Worm (Caenorhabditis elegans): ENCODE data around the gene T19H12.2.

DNA sequence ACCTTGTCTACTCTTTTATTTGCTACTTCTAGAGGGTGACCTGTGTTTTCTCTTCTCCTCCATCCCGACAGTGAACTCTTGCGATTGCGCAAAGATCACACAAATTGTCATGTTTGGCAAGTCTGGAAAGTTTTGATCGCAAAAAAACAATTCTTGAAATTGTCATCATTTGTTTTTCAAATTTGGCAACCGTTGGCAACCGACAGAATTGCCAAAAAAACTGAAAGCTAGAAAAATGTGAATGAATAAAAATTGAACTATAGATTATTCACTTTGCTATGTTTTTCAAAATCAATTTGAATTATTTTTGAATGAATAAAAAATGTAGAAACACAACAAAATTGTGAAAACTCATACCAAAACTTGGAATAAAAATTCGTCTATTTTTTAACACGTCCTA lies 4.7 kb downstream of the T19H12.2 start, which contains the start of gene ugt-11:
- no peak for TF ChIP-seq mdl-1 (tag; optimal IDR thresholded peaks at IDR 0.05)
- TF ChIP-seq nhr-67 (tag; optimal IDR thresholded peaks at IDR 0.05): no peak
- TF ChIP-seq daf-12 (tag; optimal IDR thresholded peaks at IDR 0.05): no peak
- TF ChIP-seq ceh-9 (tag; optimal IDR thresholded peaks at IDR 0.05): no peak
- no peak for TF ChIP-seq nfya-1 (tag; optimal IDR thresholded peaks at IDR 0.05; ENCODE audit: insufficient read depth)

Measured in whole organism, L3 larva.